Worm (Caenorhabditis elegans): ENCODE data around the gene F21C10.13.

DNA sequence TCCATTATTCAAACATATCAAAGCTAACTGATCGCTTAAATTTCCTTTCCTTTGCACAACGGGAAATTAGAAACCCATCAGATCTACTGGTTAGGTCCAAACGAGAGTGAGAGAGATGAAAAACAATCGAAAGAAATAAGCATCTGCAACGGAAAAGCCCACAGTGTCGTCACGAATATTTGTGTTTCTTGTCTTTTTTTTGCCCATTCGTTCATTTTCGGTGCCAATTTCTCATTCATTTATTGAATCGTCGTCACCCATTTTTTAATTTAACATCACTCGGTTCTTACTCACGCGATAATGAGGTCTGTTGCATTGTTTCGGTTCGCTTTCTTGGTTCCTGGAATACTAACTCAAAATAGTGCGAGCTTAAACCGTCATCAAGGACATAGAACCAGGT is 2.1 kb downstream of the F21C10.13 start, which contains the start of gene F21C10.6:
- TF ChIP-seq elt-2 (tag; optimal IDR thresholded peaks at IDR 0.05) (no peak), unc-98 (GFP tag; IDR thresholded peaks at IDR 0.05) (no peak), ceh-63 (GFP tag; optimal IDR thresholded peaks at IDR 0.05) (no peak), ces-1 (GFP tag; optimal IDR thresholded peaks at IDR 0.05) (no peak)
